Fruit fly (Drosophila melanogaster) whole organism, embryonic: Measurements from ENCODE around the gene jv.
A peak's percentile ranks its signal among the peaks of the same experiment; 100 is the strongest.

ENCODE experiments used
- Asciz ChIP-seq: fragments of 200-800 bp; sonication (Bioruptor generic); optimal IDR thresholded peaks from 2 replicates; lab custom pipeline; 2017; ENCODE audit warnings: missing biosample characterization, mild to moderate bottlenecking, missing genetic modification characterization, missing genetic modification reagents
- Atf3 ChIP-seq: fragments of 200-800 bp; sonication (Bioruptor generic); optimal IDR thresholded peaks from 3 replicates; lab custom pipeline; 2016; ENCODE audit warnings: missing biosample characterization, missing genetic modification characterization
- Atf6 ChIP-seq: fragments of 200-800 bp; sonication (Bioruptor generic); IDR thresholded peaks from 2 replicates; pipeline ENCODE4 v1.3.6; 2022; ENCODE audit warnings: missing biosample characterization, missing genetic modification characterization
- CG11085 ChIP-seq: fragments of 200-800 bp; sonication (Bioruptor generic); IDR thresholded peaks from 2 replicates; pipeline ENCODE4 v1.3.6; 2022; ENCODE audit warnings: missing biosample characterization, missing genetic modification characterization
- CG11695 ChIP-seq: fragments of 200-800 bp; sonication (Bioruptor generic); IDR thresholded peaks from 3 replicates; pipeline ENCODE4 v1.3.6; 2022; ENCODE audit warnings: missing biosample characterization, missing genetic modification characterization
- CG12236 ChIP-seq: fragments of 200-800 bp; sonication (Bioruptor generic); optimal IDR thresholded peaks from 2 replicates; lab custom pipeline; 2016; ENCODE audit warnings: missing biosample characterization, missing genetic modification characterization
- CG1233 ChIP-seq: fragments of 200-800 bp; sonication (Bioruptor generic); optimal IDR thresholded peaks from 4 replicates; lab custom pipeline; 2018; ENCODE audit warnings: missing biosample characterization, mild to moderate bottlenecking, missing genetic modification characterization
- CG13123 ChIP-seq: fragments of 200-800 bp; sonication (Bioruptor generic); optimal IDR thresholded peaks from 2 replicates; lab custom pipeline; 2016; ENCODE audit warnings: missing biosample characterization, missing genetic modification characterization
- CG14050 ChIP-seq: fragments of 200-800 bp; sonication (Bioruptor generic); IDR thresholded peaks from 3 replicates; pipeline ENCODE4 v1.3.6; 2022; ENCODE audit warnings: missing biosample characterization, missing genetic modification characterization
- CG1603 ChIP-seq: fragments of 200-800 bp; sonication (Bioruptor generic); optimal IDR thresholded peaks from 2 replicates; lab custom pipeline; 2019; ENCODE audit warnings: missing biosample characterization, mild to moderate bottlenecking, missing genetic modification characterization, moderate library complexity
- CG18476 ChIP-seq: fragments of 200-800 bp; sonication (Bioruptor generic); optimal IDR thresholded peaks from 2 replicates; lab custom pipeline; 2016; ENCODE audit warnings: missing biosample characterization, mild to moderate bottlenecking, missing genetic modification characterization
- CG2120 ChIP-seq: fragments of 200-800 bp; sonication (Bioruptor generic); optimal IDR thresholded peaks from 3 replicates; lab custom pipeline; 2016; ENCODE audit warnings: missing biosample characterization, missing genetic modification characterization
- CG2202 ChIP-seq: fragments of 200-800 bp; sonication (Bioruptor generic); optimal IDR thresholded peaks from 2 replicates; lab custom pipeline; 2018; ENCODE audit warnings: missing biosample characterization, mild to moderate bottlenecking, missing genetic modification characterization
- CG2712 ChIP-seq: fragments of 200-800 bp; optimal IDR thresholded peaks from 3 replicates; lab custom pipeline; 2019; ENCODE audit warnings: missing biosample characterization, mild to moderate bottlenecking, missing genetic modification characterization, moderate library complexity
- CG32767 ChIP-seq: fragments of 200-800 bp; sonication (Bioruptor generic); IDR thresholded peaks from 2 replicates; pipeline ENCODE4 v1.3.6; 2022; ENCODE audit warnings: missing biosample characterization, missing genetic modification characterization
- CG3281 ChIP-seq: fragments of 200-800 bp; sonication (Bioruptor generic); optimal IDR thresholded peaks from 3 replicates; lab custom pipeline; 2017; ENCODE audit warnings: missing biosample characterization, mild to moderate bottlenecking, missing genetic modification characterization
- CG3995 ChIP-seq: fragments of 200-800 bp; sonication (Bioruptor generic); optimal IDR thresholded peaks from 3 replicates; lab custom pipeline; 2016; ENCODE audit warnings: missing biosample characterization, missing genetic modification characterization
- CG4282 ChIP-seq: fragments of 200-800 bp; sonication (Bioruptor generic); optimal IDR thresholded peaks from 2 replicates; lab custom pipeline; 2016; ENCODE audit warnings: missing biosample characterization, missing genetic modification characterization
- CG4360 ChIP-seq: fragments of 200-800 bp; sonication (Bioruptor generic); IDR thresholded peaks from 2 replicates; pipeline ENCODE4 v1.3.6; 2022; ENCODE audit warnings: missing biosample characterization, missing genetic modification characterization
- CG4730 ChIP-seq: fragments of 200-800 bp; sonication (Bioruptor generic); IDR thresholded peaks from 2 replicates; pipeline ENCODE4 v1.3.6; 2022; ENCODE audit warnings: missing biosample characterization, missing genetic modification characterization
- CG7963 ChIP-seq: fragments of 200-800 bp; sonication (Bioruptor generic); IDR thresholded peaks from 3 replicates; pipeline ENCODE4 v1.3.6; 2022; ENCODE audit warnings: missing biosample characterization, missing genetic modification characterization; ENCODE audit not compliant: partially characterized antibody
- D19A ChIP-seq: fragments of 200-800 bp; optimal IDR thresholded peaks from 3 replicates; lab custom pipeline; 2019; ENCODE audit warnings: missing biosample characterization, mild to moderate bottlenecking, missing genetic modification characterization, moderate library complexity
- D19B ChIP-seq: fragments of 200-800 bp; sonication (Bioruptor generic); optimal IDR thresholded peaks from 2 replicates; lab custom pipeline; 2017; ENCODE audit warnings: missing biosample characterization, mild to moderate bottlenecking, missing genetic modification characterization
- Deaf1 ChIP-seq: fragments of 200-800 bp; optimal IDR thresholded peaks from 3 replicates; lab custom pipeline; 2019; ENCODE audit warnings: missing biosample characterization, mild to moderate bottlenecking, missing genetic modification characterization, moderate library complexity
- Dll ChIP-seq: fragments of 200-800 bp; sonication (Bioruptor generic); IDR thresholded peaks from 4 replicates; pipeline ENCODE4 v1.3.6; 2022; ENCODE audit warnings: missing biosample characterization, missing genetic modification characterization; ENCODE audit not compliant: partially characterized antibody
- E2f2 ChIP-seq: fragments of 200-800 bp; sonication (Bioruptor generic); IDR thresholded peaks from 2 replicates; pipeline ENCODE4 v1.3.6; 2022; ENCODE audit warnings: missing biosample characterization, missing genetic modification characterization
- Fer1 ChIP-seq: fragments of 200-800 bp; sonication (Bioruptor generic); optimal IDR thresholded peaks from 2 replicates; lab custom pipeline; 2017; ENCODE audit warnings: missing biosample characterization, mild to moderate bottlenecking, missing genetic modification characterization
- HLHmδ ChIP-seq: fragments of 200-800 bp; sonication (Bioruptor generic); optimal IDR thresholded peaks from 2 replicates; lab custom pipeline; 2018; ENCODE audit warnings: missing biosample characterization, mild to moderate bottlenecking, missing genetic modification characterization, moderate library complexity
- Hr39 ChIP-seq: fragments of >200 bp; optimal IDR thresholded peaks from 2 replicates; lab custom pipeline; 2017
- Jarid2 ChIP-seq: fragments of 200-800 bp; sonication (Bioruptor generic); optimal IDR thresholded peaks from 3 replicates; lab custom pipeline; 2017; ENCODE audit warnings: mild to moderate bottlenecking, missing biosample characterization, missing genetic modification reagents, missing genetic modification characterization
- NK7.1 ChIP-seq: fragments of 200-800 bp; sonication (Bioruptor generic); optimal IDR thresholded peaks from 3 replicates; lab custom pipeline; 2016; ENCODE audit warnings: missing biosample characterization, missing genetic modification characterization
- Six4 ChIP-seq: fragments of 200-800 bp; sonication (Bioruptor generic); optimal IDR thresholded peaks from 2 replicates; lab custom pipeline; 2016; ENCODE audit warnings: missing biosample characterization, missing genetic modification characterization
- Sox102F ChIP-seq: fragments of 200-800 bp; sonication (Bioruptor generic); optimal IDR thresholded peaks from 2 replicates; lab custom pipeline; 2018; ENCODE audit warnings: missing biosample characterization, mild to moderate bottlenecking, missing genetic modification characterization, moderate library complexity
- Trl ChIP-seq, 3 experiments: fragments of >200 bp in 2 of 3; fragments of 200-800 bp in 1 of 3; sonication (Bioruptor generic) in 1 of 3; optimal IDR thresholded peaks; 2 replicates in 1 of 3; 3 replicates in 2 of 3; lab custom pipeline; 2016 to 2017; ENCODE audit warnings: missing biosample characterization in 1 of 3, missing genetic modification characterization in 1 of 3
- cad ChIP-seq: fragments of >200 bp; optimal IDR thresholded peaks from 2 replicates; lab custom pipeline; 2017; ENCODE audit warnings: missing biosample characterization, missing genetic modification characterization
- chinmo ChIP-seq: fragments of 200-800 bp; sonication (Bioruptor generic); IDR thresholded peaks from 4 replicates; pipeline ENCODE4 v1.3.6; 2022; ENCODE audit warnings: missing biosample characterization, missing genetic modification characterization; ENCODE audit not compliant: partially characterized antibody
- dimm ChIP-seq: fragments of 200-800 bp; sonication (Bioruptor generic); IDR thresholded peaks from 2 replicates; pipeline ENCODE4 v1.3.6; 2022; ENCODE audit warnings: missing biosample characterization, missing genetic modification characterization
- eve ChIP-seq, 2 experiments: fragments of >200 bp; optimal IDR thresholded peaks; 2 replicates each; lab custom pipeline; 2017; ENCODE audit warnings: missing biosample characterization in 2 of 2, missing genetic modification characterization in 2 of 2
- eyg ChIP-seq: fragments of 200-800 bp; sonication (Bioruptor generic); optimal IDR thresholded peaks from 3 replicates; lab custom pipeline; 2016; ENCODE audit warnings: missing biosample characterization, missing genetic modification characterization
- grn ChIP-seq: fragments of 200-800 bp; sonication (Bioruptor generic); optimal IDR thresholded peaks from 3 replicates; lab custom pipeline; 2017; ENCODE audit warnings: missing biosample characterization, missing genetic modification characterization
- nerfin-2 ChIP-seq: fragments of 200-800 bp; sonication (Bioruptor generic); IDR thresholded peaks from 2 replicates; pipeline ENCODE4 v1.3.6; 2022; ENCODE audit warnings: missing biosample characterization, missing genetic modification characterization; ENCODE audit not compliant: partially characterized antibody
- nom ChIP-seq: fragments of 200-800 bp; sonication (Bioruptor generic); optimal IDR thresholded peaks from 2 replicates; lab custom pipeline; 2017; ENCODE audit warnings: missing biosample characterization, missing genetic modification characterization, mild to moderate bottlenecking, moderate library complexity, missing genetic modification reagents
- org-1 ChIP-seq: fragments of 200-800 bp; sonication (Bioruptor generic); optimal IDR thresholded peaks from 2 replicates; lab custom pipeline; 2017; ENCODE audit warnings: missing biosample characterization, missing genetic modification characterization
- repo ChIP-seq: fragments of 200-800 bp; sonication (Bioruptor generic); optimal IDR thresholded peaks from 2 replicates; lab custom pipeline; 2016; ENCODE audit warnings: missing biosample characterization, missing genetic modification characterization
- schlank ChIP-seq: fragments of 200-800 bp; sonication (Bioruptor generic); optimal IDR thresholded peaks from 2 replicates; lab custom pipeline; 2018; ENCODE audit warnings: missing biosample characterization, mild to moderate bottlenecking, missing genetic modification characterization
- sr ChIP-seq: fragments of 200-800 bp; sonication (Bioruptor generic); IDR thresholded peaks from 3 replicates; pipeline ENCODE4 v1.3.6; 2022; ENCODE audit warnings: missing biosample characterization, missing genetic modification characterization
- sug ChIP-seq: fragments of 200-800 bp; optimal IDR thresholded peaks from 2 replicates; lab custom pipeline; 2019; ENCODE audit warnings: missing biosample characterization, mild to moderate bottlenecking, missing genetic modification characterization, moderate library complexity
- trem ChIP-seq: fragments of 200-800 bp; optimal IDR thresholded peaks from 3 replicates; lab custom pipeline; 2019; ENCODE audit warnings: missing biosample characterization, mild to moderate bottlenecking, missing genetic modification characterization, moderate library complexity

jv gene

DNA sequence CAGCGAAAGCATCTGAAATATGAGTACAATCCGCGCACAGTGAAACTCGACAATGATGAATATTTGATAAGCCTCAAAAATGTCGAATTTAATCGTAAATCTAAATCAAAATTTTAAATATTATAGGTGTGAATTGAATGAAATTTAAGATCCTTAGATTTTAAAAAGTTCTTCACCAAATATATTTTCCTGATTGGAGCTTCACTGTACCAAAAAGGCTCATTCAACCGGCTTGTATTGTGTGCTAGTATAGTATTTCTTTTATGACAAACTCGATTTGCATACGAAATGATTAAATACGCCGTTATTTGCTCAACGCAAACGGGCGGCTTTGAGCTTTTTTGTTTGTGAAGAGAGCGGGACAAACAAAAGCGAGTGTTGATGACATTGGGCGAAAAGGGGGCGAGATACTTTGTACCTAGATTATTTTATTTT, 36.3 kb downstream of the jv start (continued):
- TF ChIP-seq schlank (tag; lab: Kevin White, UChicago) (peak; percentile 81), chinmo (no peak), CG12236 (peak; percentile 48), Deaf1 (tag; lab: Kevin White, UChicago) (peak; percentile 62)
- TF ChIP-seq, all 482 proteins: peak for 381

DNA sequence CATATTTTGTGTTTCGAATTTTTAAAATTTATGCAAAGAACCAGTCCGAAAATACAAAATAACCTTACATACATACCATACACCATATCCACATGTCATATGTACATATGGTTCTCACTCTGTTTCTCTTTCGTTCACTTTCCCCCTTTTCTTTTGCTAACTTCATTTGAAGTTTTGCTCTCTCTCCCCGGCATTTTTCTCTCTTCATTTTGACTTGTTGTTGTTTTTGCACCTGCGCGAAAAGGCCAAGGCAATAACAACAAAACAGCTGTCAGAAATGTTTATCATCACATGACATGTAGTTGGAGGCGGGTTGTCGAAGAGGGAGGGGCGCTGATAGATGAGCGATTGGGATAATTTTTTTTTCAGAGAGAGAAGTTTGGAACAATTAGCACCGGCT, 36.9 kb downstream of the jv start:
- peak; percentile 52 for TF ChIP-seq CG4360 (GFP tag; lab: Robert Waterston, UW)
- no peak for TF ChIP-seq Atf3
- TF ChIP-seq Trl (optimal IDR thresholded peaks at IDR 0.05; lab: Kevin White, UChicago): peak; percentile 52 to 62
- no peak for TF ChIP-seq Trl (GFP tag; optimal IDR thresholded peaks at IDR 0.05; lab: Kevin White, UChicago)
- peak; percentile 3 for TF ChIP-seq grn (GFP tag; lab: Kevin White, UChicago)
- no peak for TF ChIP-seq CG32767
- TF ChIP-seq CG3281 (GFP tag; lab: Kevin White, UChicago): no peak

DNA sequence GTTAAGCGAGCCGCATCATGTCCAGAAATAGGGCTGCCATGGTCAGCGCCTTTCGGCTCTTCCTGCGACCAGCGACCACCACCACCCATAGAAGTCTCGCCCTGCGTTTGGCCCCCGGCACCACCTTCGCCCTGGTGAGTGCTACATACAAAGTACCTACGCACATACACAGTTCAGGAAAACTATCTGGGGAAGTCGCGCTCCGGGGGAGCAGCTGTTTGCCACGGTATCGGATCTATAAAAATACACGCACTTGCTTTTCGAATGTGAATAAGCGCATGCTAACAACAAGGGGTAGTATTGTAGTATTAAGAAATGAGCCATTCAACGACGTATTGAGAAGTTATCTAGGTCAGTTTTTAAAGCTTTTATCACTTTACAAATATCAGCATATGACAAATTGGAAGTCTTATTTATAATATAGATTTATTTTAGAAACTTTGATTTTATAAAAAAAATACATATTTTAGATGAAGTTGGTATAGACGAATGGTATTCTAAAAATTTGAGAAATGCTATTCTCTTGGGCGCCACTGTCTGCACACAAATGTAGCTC, 37.4 kb downstream of the jv start:
- TF ChIP-seq Dll (GFP tag; lab: Robert Waterston, UW) (no peak), sug (tag; lab: Kevin White, UChicago) (peak; percentile 14), CG11085 (GFP tag; lab: Robert Waterston, UW) (no peak), eyg (GFP tag; lab: Kevin White, UChicago) (no peak), D19B (GFP tag; lab: Kevin White, UChicago) (no peak), trem (tag; lab: Kevin White, UChicago) (peak; percentile 34), HLHmδ (GFP tag; lab: Kevin White, UChicago) (no peak), cad (GFP tag; lab: Kevin White, UChicago) (no peak), CG1603 (tag; lab: Kevin White, UChicago) (no peak), NK7.1 (GFP tag; lab: Kevin White, UChicago) (no peak), CG2712 (tag; lab: Kevin White, UChicago) (peak; percentile 81), CG7963 (GFP tag; lab: Robert Waterston, UW) (no peak), Sox102F (peak; percentile 63), nom (GFP tag; lab: Kevin White, UChicago) (peak; percentile 4), Asciz (GFP tag; lab: Kevin White, UChicago) (peak; percentile 50), CG13123 (GFP tag; lab: Kevin White, UChicago) (no peak), repo (GFP tag; lab: Kevin White, UChicago) (no peak), sr (no peak), Six4 (peak; percentile 5), CG4730 (no peak), Hr39 (no peak), eve (GFP tag; optimal IDR thresholded peaks at IDR 0.05; lab: Kevin White, UChicago) (no peak), CG2120 (GFP tag; lab: Kevin White, UChicago) (peak; percentile 21), CG14050 (GFP tag; lab: Robert Waterston, UW) (peak; percentile 47; the same call in 1 of the 3 replicates), CG1233 (GFP tag; lab: Kevin White, UChicago) (peak; percentile 18), CG11695 (GFP tag; lab: Robert Waterston, UW) (peak; percentile 49; the same call in 1 of the 3 replicates), D19A (tag; lab: Kevin White, UChicago) (peak; percentile 68), E2f2 (GFP tag; lab: Robert Waterston, UW) (peak; percentile 42; the same call in 1 of the 2 replicates), nerfin-2 (GFP tag; lab: Robert Waterston, UW) (no peak), CG4282 (GFP tag; lab: Kevin White, UChicago) (no peak), grn (GFP tag; lab: Kevin White, UChicago) (no peak), Fer1 (GFP tag; lab: Kevin White, UChicago) (peak; percentile 64), dimm (GFP tag; lab: Robert Waterston, UW) (no peak), CG2202 (tag; lab: Kevin White, UChicago) (peak; percentile 14), CG3995 (no peak), CG18476 (GFP tag; lab: Kevin White, UChicago) (no peak), Atf6 (GFP tag; lab: Robert Waterston, UW) (no peak), org-1 (GFP tag; lab: Kevin White, UChicago) (peak; percentile 9), Jarid2 (GFP tag; lab: Kevin White, UChicago) (peak; percentile 6)
